Worm (Caenorhabditis elegans) whole organism, L4/young adult: ENCODE measurements around the gene smf-2.

Experiments used
- W03F9.2 ChIP-seq: fragments of 150-350 bp; optimal IDR thresholded peaks from 2 replicates; lab custom pipeline; 2014; ENCODE audit warnings: missing biosample characterization, missing genetic modification characterization
- dao-5 ChIP-seq: sonication (generic microtip); optimal IDR thresholded peaks from 2 replicates; lab custom pipeline; 2016; ENCODE audit warnings: missing genotype, missing genetic modification characterization, moderate library complexity, missing compliant biosample characterization

ce11 chrX:6688953-6689562 is 29.4 kb downstream of the smf-2 start:
- no peak for TF ChIP-seq dao-5 (tag; lab: Kevin White, UChicago)
- TF ChIP-seq W03F9.2 (tag; lab: Kevin White, UChicago) = no peak
